Fruit fly (Drosophila melanogaster): ENCODE data around the gene CtsB.

DNA sequence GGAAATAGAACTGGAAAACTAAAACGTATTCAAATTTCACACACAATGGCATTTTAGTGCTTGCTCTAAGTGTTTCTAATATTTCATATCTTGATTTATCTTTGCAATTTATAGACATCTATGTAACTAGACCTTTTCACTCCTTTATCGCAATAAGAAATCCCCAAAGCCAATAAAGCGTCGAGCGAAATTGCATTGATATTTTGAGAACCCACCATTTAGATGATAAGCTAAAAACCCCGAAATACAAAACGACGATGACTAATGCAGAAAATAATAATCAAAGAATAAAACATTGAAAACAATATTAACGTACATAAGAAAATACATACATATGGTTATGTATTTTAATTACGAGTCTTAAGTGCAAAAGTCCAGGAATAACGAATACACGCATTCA lies 3.4 kb downstream of the CtsB start:
- TF ChIP-seq pan (optimal IDR thresholded peaks at IDR 0.05): no peak
- no peak for TF ChIP-seq pan (GFP tag; optimal IDR thresholded peaks at IDR 0.05 in 1 of 2, IDR thresholded peaks at IDR 0.05 in 1 of 2)
- TF ChIP-seq tio (GFP tag; optimal IDR thresholded peaks at IDR 0.05): no peak
- TF ChIP-seq Abd-B (GFP tag; optimal IDR thresholded peaks at IDR 0.05): no peak
- no peak for TF ChIP-seq Rfx (GFP tag; IDR thresholded peaks at IDR 0.05)
- no peak for TF ChIP-seq Scr (GFP tag; IDR thresholded peaks at IDR 0.05; ENCODE audit: partially characterized antibody)
